Worm (Caenorhabditis elegans) whole organism, L3 larva: Measurements from ENCODE around the gene Y79H2A.12.

Experiments
- aly-2 ChIP-seq: fragments of 150-350 bp; optimal IDR thresholded peaks from 2 replicates; lab custom pipeline; 2014; ENCODE audit warnings: missing biosample characterization, missing genetic modification characterization
- eor-1 ChIP-seq, 2 experiments: fragments of 150-350 bp; optimal IDR thresholded peaks; 2 replicates each; lab custom pipeline; 2014 to 2018; ENCODE audit warnings: missing biosample characterization in 2 of 2, missing genetic modification characterization in 2 of 2
- nhr-237 ChIP-seq: fragments of 150-350 bp; optimal IDR thresholded peaks from 2 replicates; lab custom pipeline; 2014; ENCODE audit warnings: missing biosample characterization, missing genetic modification characterization
- skn-1 ChIP-seq: fragments of 150-350 bp; optimal IDR thresholded peaks from 2 replicates; lab custom pipeline; 2014; ENCODE audit warnings: missing biosample characterization, missing genetic modification characterization
- tbx-2 ChIP-seq: sonication (generic microtip); optimal IDR thresholded peaks from 2 replicates; lab custom pipeline; 2016; ENCODE audit warnings: mild to moderate bottlenecking, missing genetic modification characterization, missing compliant biosample characterization
- unc-39 ChIP-seq: sonication (generic microtip); optimal IDR thresholded peaks from 4 replicates; lab custom pipeline; 2017; ENCODE audit warnings: missing biosample characterization, missing genetic modification characterization

- no peak for TF ChIP-seq nhr-237
- TF ChIP-seq eor-1 (tag; optimal IDR thresholded peaks at IDR 0.05; lab: Kevin White, UChicago) = no peak
- TF ChIP-seq tbx-2 (tag; lab: Kevin White, UChicago) = no peak
- no peak for TF ChIP-seq unc-39
- TF ChIP-seq aly-2 = no peak
- no peak for TF ChIP-seq skn-1
These were observed 35.8 kb upstream of the Y79H2A.12 start for ce11 chrIII:12064494-12064893.
